Fruit fly (Drosophila melanogaster) whole organism, embryonic: ENCODE data around the gene CG45218.

ENCODE experiments used
- Abd-B ChIP-seq: fragments of 200-800 bp; sonication (Bioruptor generic); optimal IDR thresholded peaks from 2 replicates; lab custom pipeline; 2018; ENCODE audit warnings: missing biosample characterization, mild to moderate bottlenecking, missing genetic modification characterization, moderate library complexity
- Ada2b ChIP-seq: fragments of 200-800 bp; sonication (Bioruptor generic); IDR thresholded peaks from 2 replicates; pipeline ENCODE4 v1.3.6; 2022; ENCODE audit warnings: missing biosample characterization, missing genetic modification characterization
- CG10431 ChIP-seq: fragments of 200-800 bp; sonication (Bioruptor generic); optimal IDR thresholded peaks from 3 replicates; lab custom pipeline; 2018; ENCODE audit warnings: missing biosample characterization, mild to moderate bottlenecking, missing genetic modification characterization
- CG12299 ChIP-seq: fragments of 200-800 bp; sonication (Bioruptor generic); optimal IDR thresholded peaks from 2 replicates; lab custom pipeline; 2018; ENCODE audit warnings: missing biosample characterization, mild to moderate bottlenecking, missing genetic modification characterization
- CG15269 ChIP-seq: fragments of 200-800 bp; sonication (Bioruptor generic); optimal IDR thresholded peaks from 2 replicates; lab custom pipeline; 2018; ENCODE audit warnings: missing biosample characterization, mild to moderate bottlenecking, missing genetic modification characterization, moderate library complexity
- CG1529 ChIP-seq: fragments of 200-800 bp; sonication (Bioruptor generic); optimal IDR thresholded peaks from 3 replicates; lab custom pipeline; 2018; ENCODE audit warnings: missing biosample characterization, missing genetic modification characterization
- CG15479 ChIP-seq: fragments of 200-800 bp; sonication (Bioruptor generic); optimal IDR thresholded peaks from 3 replicates; lab custom pipeline; 2019; ENCODE audit warnings: missing biosample characterization, mild to moderate bottlenecking, missing genetic modification characterization, moderate library complexity
- CG16815 ChIP-seq: fragments of 200-800 bp; sonication (Bioruptor generic); optimal IDR thresholded peaks from 3 replicates; lab custom pipeline; 2017; ENCODE audit warnings: missing biosample characterization, mild to moderate bottlenecking, missing genetic modification characterization
- CG18011 ChIP-seq: fragments of 200-800 bp; sonication (Bioruptor generic); optimal IDR thresholded peaks from 2 replicates; lab custom pipeline; 2017; ENCODE audit warnings: missing biosample characterization, missing genetic modification characterization, mild to moderate bottlenecking, moderate library complexity, missing genotype
- CG1832 ChIP-seq: fragments of 200-800 bp; sonication (Bioruptor generic); optimal IDR thresholded peaks from 2 replicates; lab custom pipeline; 2017; ENCODE audit warnings: missing biosample characterization, mild to moderate bottlenecking, missing genetic modification characterization, inconsistent platforms
- CG31224 ChIP-seq: fragments of 200-800 bp; sonication (Bioruptor generic); IDR thresholded peaks from 2 replicates; pipeline ENCODE4 v1.3.6; 2022; ENCODE audit warnings: missing biosample characterization, missing genetic modification characterization
- CG3163 ChIP-seq: fragments of 200-800 bp; sonication (Bioruptor generic); optimal IDR thresholded peaks from 3 replicates; lab custom pipeline; 2016; ENCODE audit warnings: missing biosample characterization, missing genetic modification characterization
- CG32767 ChIP-seq: fragments of 200-800 bp; sonication (Bioruptor generic); IDR thresholded peaks from 2 replicates; pipeline ENCODE4 v1.3.6; 2022; ENCODE audit warnings: missing biosample characterization, missing genetic modification characterization
- CG3407 ChIP-seq: fragments of 200-800 bp; sonication (Bioruptor generic); optimal IDR thresholded peaks from 2 replicates; lab custom pipeline; 2018; ENCODE audit warnings: missing biosample characterization, mild to moderate bottlenecking, missing genetic modification characterization
- CG34422 ChIP-seq: fragments of 200-800 bp; sonication (Bioruptor generic); IDR thresholded peaks from 3 replicates; pipeline ENCODE4 v1.3.6; 2022; ENCODE audit warnings: missing biosample characterization, missing genetic modification characterization
- CG4424 ChIP-seq: fragments of 200-800 bp; sonication (Bioruptor generic); optimal IDR thresholded peaks from 3 replicates; lab custom pipeline; 2016; ENCODE audit warnings: missing biosample characterization, missing genetic modification characterization
- CG5180 ChIP-seq: fragments of 200-800 bp; sonication (Bioruptor generic); optimal IDR thresholded peaks from 3 replicates; lab custom pipeline; 2017; ENCODE audit warnings: missing biosample characterization, missing genetic modification characterization, mild to moderate bottlenecking, moderate library complexity, missing genetic modification reagents
- CG6683 ChIP-seq: fragments of 200-800 bp; sonication (Bioruptor generic); optimal IDR thresholded peaks from 2 replicates; lab custom pipeline; 2017; ENCODE audit warnings: missing biosample characterization, mild to moderate bottlenecking, missing genetic modification characterization, missing genetic modification reagents
- CG6813 ChIP-seq: fragments of 200-800 bp; sonication (Bioruptor generic); optimal IDR thresholded peaks from 2 replicates; lab custom pipeline; 2017; ENCODE audit warnings: missing biosample characterization, missing genetic modification characterization, mild to moderate bottlenecking, moderate library complexity, missing genetic modification reagents
- CHES-1-like ChIP-seq: fragments of 200-800 bp; sonication (Bioruptor generic); optimal IDR thresholded peaks from 2 replicates; lab custom pipeline; 2016; ENCODE audit warnings: missing biosample characterization, missing genetic modification characterization
- Dll ChIP-seq: fragments of 200-800 bp; sonication (Bioruptor generic); IDR thresholded peaks from 4 replicates; pipeline ENCODE4 v1.3.6; 2022; ENCODE audit warnings: missing biosample characterization, missing genetic modification characterization; ENCODE audit not compliant: partially characterized antibody
- E2f2 ChIP-seq: fragments of 200-800 bp; sonication (Bioruptor generic); IDR thresholded peaks from 2 replicates; pipeline ENCODE4 v1.3.6; 2022; ENCODE audit warnings: missing biosample characterization, missing genetic modification characterization
- Ets65A ChIP-seq: fragments of 200-800 bp; sonication (Bioruptor generic); peaks from one replicate; lab custom pipeline; 2016; ENCODE audit warnings: missing biosample characterization, missing genetic modification characterization
- Fer3 ChIP-seq: fragments of 200-800 bp; sonication (Bioruptor generic); optimal IDR thresholded peaks from 2 replicates; lab custom pipeline; 2018; ENCODE audit warnings: missing biosample characterization, mild to moderate bottlenecking, missing genetic modification characterization, moderate library complexity
- Gug ChIP-seq: fragments of 200-800 bp; sonication (Bioruptor generic); IDR thresholded peaks from 4 replicates; pipeline ENCODE4 v1.3.6; 2022; ENCODE audit warnings: missing biosample characterization, missing genetic modification characterization
- Hr3 ChIP-seq: fragments of 200-800 bp; sonication (Bioruptor generic); optimal IDR thresholded peaks from 3 replicates; lab custom pipeline; 2016; ENCODE audit warnings: missing biosample characterization, missing genetic modification characterization
- Hr39 ChIP-seq: fragments of >200 bp; optimal IDR thresholded peaks from 2 replicates; lab custom pipeline; 2017
- Kr ChIP-seq: fragments of 200-800 bp; sonication (Bioruptor generic); optimal IDR thresholded peaks from 2 replicates; lab custom pipeline; 2017; ENCODE audit warnings: missing biosample characterization, mild to moderate bottlenecking, missing genetic modification characterization
- Lhr ChIP-seq: fragments of 200-800 bp; sonication (Bioruptor generic); optimal IDR thresholded peaks from 3 replicates; lab custom pipeline; 2017; ENCODE audit warnings: mild to moderate bottlenecking, missing biosample characterization, missing genetic modification reagents, missing genetic modification characterization
- PHDP ChIP-seq: fragments of 200-800 bp; sonication (Bioruptor generic); optimal IDR thresholded peaks from 3 replicates; lab custom pipeline; 2018; ENCODE audit warnings: missing biosample characterization, mild to moderate bottlenecking, missing genetic modification characterization, moderate library complexity
- ash1 ChIP-seq: fragments of 200-800 bp; sonication (Bioruptor generic); optimal IDR thresholded peaks from 2 replicates; lab custom pipeline; 2018; ENCODE audit warnings: missing biosample characterization, mild to moderate bottlenecking, missing genetic modification characterization
- bigmax ChIP-seq: fragments of 200-800 bp; sonication (Bioruptor generic); optimal IDR thresholded peaks from 2 replicates; lab custom pipeline; 2018; ENCODE audit warnings: missing biosample characterization, mild to moderate bottlenecking, missing genetic modification characterization
- br ChIP-seq: fragments of >200 bp; optimal IDR thresholded peaks from 2 replicates; lab custom pipeline; 2017
- dan ChIP-seq: fragments of 200-800 bp; sonication (Bioruptor generic); IDR thresholded peaks from 2 replicates; pipeline ENCODE4 v1.3.6; 2022; ENCODE audit warnings: missing biosample characterization, missing genetic modification characterization
- dm ChIP-seq: fragments of 200-800 bp; sonication (Bioruptor generic); optimal IDR thresholded peaks from 3 replicates; lab custom pipeline; 2016; ENCODE audit warnings: missing biosample characterization, missing genetic modification characterization
- fu2 ChIP-seq: fragments of 200-800 bp; sonication (Bioruptor generic); optimal IDR thresholded peaks from 2 replicates; lab custom pipeline; 2016; ENCODE audit warnings: missing biosample characterization, missing genetic modification characterization
- gsb-n ChIP-seq: fragments of 200-800 bp; sonication (Bioruptor generic); optimal IDR thresholded peaks from 3 replicates; lab custom pipeline; 2018; ENCODE audit warnings: missing biosample characterization, mild to moderate bottlenecking, missing genetic modification characterization
- lilli ChIP-seq: fragments of 200-800 bp; sonication (Bioruptor generic); optimal IDR thresholded peaks from 3 replicates; lab custom pipeline; 2016; ENCODE audit warnings: missing biosample characterization, missing genetic modification characterization
- lmd ChIP-seq: fragments of 200-800 bp; sonication (Bioruptor generic); IDR thresholded peaks from 2 replicates; pipeline ENCODE4 v1.3.6; 2022; ENCODE audit warnings: missing biosample characterization, missing genetic modification characterization
- lov ChIP-seq, 2 experiments: fragments of 200-800 bp in 1 of 2; fragments of >200 bp in 1 of 2; sonication (Bioruptor generic) in 1 of 2; IDR thresholded peaks in 1 of 2; optimal IDR thresholded peaks in 1 of 2; 2 replicates in 1 of 2; 3 replicates in 1 of 2; pipeline versions ENCODE4 v1.3.6 to Lab custom; 2017 to 2022; ENCODE audit warnings: missing biosample characterization in 1 of 2, missing genetic modification characterization in 1 of 2
- luna ChIP-seq: fragments of 200-800 bp; sonication (Bioruptor generic); optimal IDR thresholded peaks from 2 replicates; lab custom pipeline; 2016; ENCODE audit warnings: missing biosample characterization, missing genetic modification characterization
- nmo ChIP-seq: fragments of 200-800 bp; sonication (Bioruptor generic); optimal IDR thresholded peaks from 2 replicates; lab custom pipeline; 2018; ENCODE audit warnings: missing biosample characterization, mild to moderate bottlenecking, missing genetic modification characterization, moderate library complexity
- p53 ChIP-seq: fragments of 200-800 bp; sonication (Bioruptor generic); optimal IDR thresholded peaks from 2 replicates; lab custom pipeline; 2016; ENCODE audit warnings: missing biosample characterization, missing genetic modification characterization
- pros ChIP-seq: fragments of 200-800 bp; sonication (Bioruptor generic); optimal IDR thresholded peaks from 3 replicates; lab custom pipeline; 2019; ENCODE audit warnings: missing biosample characterization, mild to moderate bottlenecking, missing genetic modification characterization, moderate library complexity
- psq ChIP-seq: fragments of 200-800 bp; sonication (Bioruptor generic); optimal IDR thresholded peaks from 2 replicates; lab custom pipeline; 2017; ENCODE audit warnings: missing biosample characterization, missing genetic modification characterization
- rib ChIP-seq: fragments of 200-800 bp; sonication (Bioruptor generic); IDR thresholded peaks from 2 replicates; pipeline ENCODE4 v1.3.6; 2022; ENCODE audit warnings: missing biosample characterization, missing genetic modification characterization
- run ChIP-seq: fragments of 200-800 bp; sonication (Bioruptor generic); optimal IDR thresholded peaks from 3 replicates; lab custom pipeline; 2018; ENCODE audit warnings: missing biosample characterization, mild to moderate bottlenecking, missing genetic modification characterization
- sens ChIP-seq: fragments of 200-800 bp; sonication (Bioruptor generic); peaks from one replicate; lab custom pipeline; 2016; ENCODE audit warnings: missing biosample characterization, missing genetic modification characterization
- sisA ChIP-seq: fragments of 200-800 bp; sonication (Bioruptor generic); IDR thresholded peaks from 2 replicates; pipeline ENCODE4 v1.3.6; 2022; ENCODE audit warnings: missing biosample characterization, missing genetic modification characterization
- stc ChIP-seq: fragments of 200-800 bp; sonication (Bioruptor generic); IDR thresholded peaks from 2 replicates; pipeline ENCODE4 v1.3.6; 2022; ENCODE audit warnings: missing biosample characterization, missing genetic modification characterization
- twi ChIP-seq: fragments of 200-800 bp; optimal IDR thresholded peaks from 2 replicates; lab custom pipeline; 2019; ENCODE audit warnings: missing biosample characterization, mild to moderate bottlenecking, missing genetic modification characterization, moderate library complexity
- zfh1 ChIP-seq: fragments of 200-800 bp; sonication (Bioruptor generic); IDR thresholded peaks from 3 replicates; pipeline ENCODE4 v1.3.6; 2022; ENCODE audit warnings: missing biosample characterization, missing genetic modification characterization

The CG45218 gene

dm6 chr3R:15243452-15243851 lies 47.1 kb downstream of the CG45218 start (continued):
- no peak for TF ChIP-seq run (tag; lab: Kevin White, UChicago)
- TF ChIP-seq CG5180, result no peak
- TF ChIP-seq dm (GFP tag; lab: Kevin White, UChicago), result peak; percentile 94
- no peak for TF ChIP-seq CG16815
- no peak for TF ChIP-seq p53 (GFP tag; lab: Kevin White, UChicago)
- no peak for TF ChIP-seq Abd-B (GFP tag; lab: Kevin White, UChicago)
- no peak for TF ChIP-seq Hr39 (lab: Kevin White, UChicago)
- no peak for TF ChIP-seq CG1529
- TF ChIP-seq CG4424 (GFP tag; lab: Kevin White, UChicago), result no peak
- TF ChIP-seq fu2, result no peak
- peak; percentile 81 for TF ChIP-seq Ets65A
- TF ChIP-seq CHES-1-like (GFP tag; lab: Kevin White, UChicago), result peak; percentile 39
- no peak for TF ChIP-seq Ada2b
- TF ChIP-seq br (lab: Kevin White, UChicago), result no peak
- no peak for TF ChIP-seq pros (GFP tag; lab: Kevin White, UChicago)
- TF ChIP-seq gsb-n, result no peak
- no peak for TF ChIP-seq CG12299 (tag; lab: Kevin White, UChicago)
- TF ChIP-seq Lhr (GFP tag; lab: Kevin White, UChicago), result no peak
- no peak for TF ChIP-seq psq
- peak; percentile 11 for TF ChIP-seq PHDP
- no peak for TF ChIP-seq CG6813
- no peak for TF ChIP-seq luna (GFP tag; lab: Kevin White, UChicago)
- TF ChIP-seq lilli, result peak; percentile 30
- no peak for TF ChIP-seq CG18011
- peak; percentile 93 for TF ChIP-seq CG34422
- peak; percentile 82 for TF ChIP-seq CG15479 (GFP tag; lab: Kevin White, UChicago)
- TF ChIP-seq sisA (GFP tag; lab: Robert Waterston, UW), result no peak
- no peak for TF ChIP-seq CG15269 (tag; lab: Kevin White, UChicago)
- no peak for TF ChIP-seq CG10431 (GFP tag; lab: Kevin White, UChicago)
- TF ChIP-seq E2f2 (GFP tag; lab: Robert Waterston, UW), result 0 out of 2 replicates have a peak, but pooled peaks have one; percentile 20
- no peak for TF ChIP-seq zfh1 (GFP tag; lab: Robert Waterston, UW)
- TF ChIP-seq Hr3, result no peak
- peak; percentile 78 for TF ChIP-seq rib (GFP tag; lab: Robert Waterston, UW)
- TF ChIP-seq Fer3 (tag; lab: Kevin White, UChicago), result no peak
- TF ChIP-seq nmo (GFP tag; lab: Kevin White, UChicago), result peak; percentile 15
- TF ChIP-seq twi (tag; lab: Kevin White, UChicago), result peak; percentile 40
- no peak for TF ChIP-seq dan (GFP tag; lab: Robert Waterston, UW)
- TF ChIP-seq CG1832 (GFP tag; lab: Kevin White, UChicago), result peak; percentile 75
- TF ChIP-seq CG3163 (GFP tag; lab: Kevin White, UChicago), result no peak
- peak; percentile 42 for TF ChIP-seq sens (GFP tag; lab: Kevin White, UChicago)
- no peak for TF ChIP-seq ash1 (GFP tag; lab: Kevin White, UChicago)
- no peak for TF ChIP-seq CG6683
- TF ChIP-seq Dll, result peak; percentile 28; the same call in 1 of the 4 replicates
- no peak for TF ChIP-seq stc (GFP tag; lab: Robert Waterston, UW)
- TF ChIP-seq bigmax, result no peak
- no peak for TF ChIP-seq lmd (GFP tag; lab: Robert Waterston, UW)
- TF ChIP-seq CG31224, result no peak
- no peak for TF ChIP-seq CG32767 (GFP tag; lab: Robert Waterston, UW)
- TF ChIP-seq Kr, result peak; percentile 30
- no peak for TF ChIP-seq Gug (GFP tag; lab: Robert Waterston, UW)
- TF ChIP-seq lov (optimal IDR thresholded peaks at IDR 0.05; lab: Kevin White, UChicago), result no peak
- no peak for TF ChIP-seq lov (GFP tag; IDR thresholded peaks at IDR 0.05; lab: Robert Waterston, UW)
- no peak for TF ChIP-seq CG3407 (GFP tag; lab: Kevin White, UChicago)
